Fruit fly (Drosophila melanogaster): ENCODE measurements around the gene CG13045.

dm6 chr3L:16257118-16257627, 33.6 kb downstream of the CG13045 start, which contains the start of gene CG13054:
- TF ChIP-seq cnc (optimal IDR thresholded peaks at IDR 0.05) (no peak), kay (GFP tag; ENCODE audit: borderline replicate concordance) (no peak), Clk (GFP tag; optimal IDR thresholded peaks at IDR 0.05) (no peak), CG14711 (tag; optimal IDR thresholded peaks at IDR 0.05) (no peak), cic (GFP tag; optimal IDR thresholded peaks at IDR 0.05) (no peak), CG11617 (GFP tag; optimal IDR thresholded peaks at IDR 0.05) (no peak), ovo (GFP tag; optimal IDR thresholded peaks at IDR 0.05) (no peak), Crg-1 (GFP tag; optimal IDR thresholded peaks at IDR 0.05) (no peak), CG33017 (tag; optimal IDR thresholded peaks at IDR 0.05) (no peak), Hr96 (GFP tag; optimal IDR thresholded peaks at IDR 0.05) (no peak), CG1620 (GFP tag; optimal IDR thresholded peaks at IDR 0.05) (no peak)
